Worm (Caenorhabditis elegans): Measurements from ENCODE around the gene C06C3.7.

Gene C06C3.7

DNA sequence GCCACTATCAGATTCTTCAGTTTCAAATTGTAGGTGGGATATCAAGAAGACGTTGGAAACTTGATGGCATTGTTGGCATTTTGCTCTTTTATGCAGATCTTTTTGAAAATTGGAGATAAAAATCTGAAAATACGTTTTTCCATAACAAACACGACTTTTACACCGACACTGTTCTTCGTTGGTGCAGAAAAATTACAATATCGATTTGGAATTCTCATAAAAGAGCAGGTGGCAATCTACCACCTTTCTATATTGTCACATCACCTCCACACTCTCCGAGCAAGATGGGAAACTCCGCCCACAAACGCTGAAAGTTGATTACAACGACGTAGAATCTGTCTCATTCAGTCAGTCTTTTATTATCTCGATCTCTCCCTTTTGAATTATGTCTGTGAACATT, 22.1 kb downstream of the C06C3.7 start, which contains the start of gene arrd-2:
arrd-2 (plus strand) TSS at position 301 of the 400 bp plus-strand sequence.
- no peak for TF ChIP-seq akir-1 (GFP tag; optimal IDR thresholded peaks at IDR 0.05)
- TF ChIP-seq lin-40 (tag; optimal IDR thresholded peaks at IDR 0.05): no peak
- no peak for TF ChIP-seq snpc-1.3 (tag; optimal IDR thresholded peaks at IDR 0.05; ENCODE audit: insufficient read depth)
- no peak for TF ChIP-seq madf-10 (tag; optimal IDR thresholded peaks at IDR 0.05)
- TF ChIP-seq ceh-100 (GFP tag; IDR thresholded peaks at IDR 0.05): no peak
- TF ChIP-seq ztf-25 (GFP tag; IDR thresholded peaks at IDR 0.05): no peak
- TF ChIP-seq nfyb-1 (GFP tag; IDR thresholded peaks at IDR 0.05): no peak
- TF ChIP-seq pha-4 (tag; optimal IDR thresholded peaks at IDR 0.05): no peak
- no peak for TF ChIP-seq C06A6.2 (GFP tag; conservative IDR thresholded peaks at IDR 0.05)
- no peak for TF ChIP-seq hrde-1 (tag; optimal IDR thresholded peaks at IDR 0.05; ENCODE audit: borderline replicate concordance)
- no peak for TF ChIP-seq somi-1 (GFP tag; optimal IDR thresholded peaks at IDR 0.05)

DNA sequence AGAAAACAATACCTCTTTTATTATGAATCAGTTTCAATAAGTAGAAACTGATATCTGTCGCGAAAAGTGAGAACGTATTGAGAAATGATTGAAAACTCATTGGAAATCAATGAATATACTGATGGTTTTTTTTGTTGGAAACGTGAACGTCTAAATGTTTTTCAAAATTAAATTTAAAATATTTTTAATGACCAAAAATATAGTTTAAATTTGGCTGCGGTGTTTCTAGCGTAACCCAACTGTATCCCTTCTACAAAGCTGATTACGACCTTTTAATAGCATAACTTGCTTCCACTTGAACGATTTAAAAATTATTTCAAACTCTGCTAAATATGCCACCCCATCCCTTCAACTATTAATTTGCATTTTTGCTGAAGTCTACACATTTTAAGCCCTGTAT, 26.2 kb downstream of the C06C3.7 start, which contains the start of gene M176.9:
M176.9 (minus strand) TSS at position 101 of the 400 bp plus-strand sequence.
- TF ChIP-seq B0261.1 (tag; optimal IDR thresholded peaks at IDR 0.05): no peak
- TF ChIP-seq aptf-3 (GFP tag; IDR thresholded peaks at IDR 0.05): no peak
- no peak for TF ChIP-seq ztf-3 (GFP tag; optimal IDR thresholded peaks at IDR 0.05)
- TF ChIP-seq tbx-9 (tag; optimal IDR thresholded peaks at IDR 0.05; ENCODE audit: borderline replicate concordance): no peak
- no peak for TF ChIP-seq B0336.3 (GFP tag; IDR thresholded peaks at IDR 0.05)
- TF ChIP-seq madf-3 (GFP tag; IDR thresholded peaks at IDR 0.05): no peak

ce11 chrII:9412086-9412608, 26.8 kb downstream of the C06C3.7 start, which contains the start of gene arrd-3:
Gene arrd-3 (plus strand): TSS chrII:9412558.
- TF ChIP-seq ztf-3 (GFP tag; optimal IDR thresholded peaks at IDR 0.05): no peak
- peak; percentile 49 for TF ChIP-seq nhr-80 (tag; optimal IDR thresholded peaks at IDR 0.05)

ce11 chrII:9416381-9417276, 31.3 kb downstream of the C06C3.7 start, which contains the start of the genes gss-1 and chch-3:
Gene gss-1 (minus strand): TSS chrII:9416431.
Gene chch-3 (plus strand): TSS chrII:9417013.
- TF ChIP-seq dox-1 (GFP tag; IDR thresholded peaks at IDR 0.05) (peak; percentile 53), rcor-1 (GFP tag; IDR thresholded peaks at IDR 0.05) (peak; percentile 33; the same call in 1 of the 2 replicates), nhr-80 (tag; optimal IDR thresholded peaks at IDR 0.05) (peak; percentile 74), cebp-1 (GFP tag; IDR thresholded peaks at IDR 0.05) (no peak), cebp-1 (tag; optimal IDR thresholded peaks at IDR 0.05) (peak; percentile 55), tbp1 (GFP tag; optimal IDR thresholded peaks at IDR 0.05) (peak; percentile 30), egrh-3 (GFP tag; IDR thresholded peaks at IDR 0.05) (no peak), B0336.3 (GFP tag; IDR thresholded peaks at IDR 0.05) (no peak), ccch-3 (GFP tag; optimal IDR thresholded peaks at IDR 0.05) (no peak), tlf-1 (GFP tag; optimal IDR thresholded peaks at IDR 0.05) (no peak), F22D6.2 (tag; optimal IDR thresholded peaks at IDR 0.05) (no peak), hmg-1.2 (GFP tag; IDR thresholded peaks at IDR 0.05) (peak; percentile 33; the same call in 1 of the 2 replicates), lin-26 (GFP tag; IDR thresholded peaks at IDR 0.05) (no peak), ztf-18 (tag; optimal IDR thresholded peaks at IDR 0.05) (peak; percentile 93), C17E4.6 (GFP tag; IDR thresholded peaks at IDR 0.05) (no peak), nhr-27 (tag; optimal IDR thresholded peaks at IDR 0.05) (no peak), K11D2.4 (GFP tag; IDR thresholded peaks at IDR 0.05) (peak; percentile 23; the same call in 1 of the 2 replicates), ceh-91 (GFP tag; IDR thresholded peaks at IDR 0.05) (no peak), F39B2.1 (GFP tag; IDR thresholded peaks at IDR 0.05) (no peak), mel-28 (tag; optimal IDR thresholded peaks at IDR 0.05; ENCODE audit: borderline replicate concordance) (no peak), efl-1 (GFP tag; optimal IDR thresholded peaks at IDR 0.05) (peak; percentile 7), attf-5 (GFP tag; optimal IDR thresholded peaks at IDR 0.05) (peak; percentile 32), madf-10 (tag; optimal IDR thresholded peaks at IDR 0.05) (no peak), K12H6.12 (tag; optimal IDR thresholded peaks at IDR 0.05) (no peak), ZK185.1 (tag; optimal IDR thresholded peaks at IDR 0.05; ENCODE audit: poor library complexity, severe bottlenecking) (peak; percentile 25), Y79H2A.3 (GFP tag; conservative IDR thresholded peaks at IDR 0.05) (no peak)
